Worm (Caenorhabditis elegans) whole organism, early embryonic: Measurements from ENCODE around the gene H01G02.3.

ENCODE experiments used
- B0310.2 ChIP-seq: sonication (generic microtip); optimal IDR thresholded peaks from 2 replicates; lab custom pipeline; 2016; ENCODE audit warnings: mild to moderate bottlenecking, missing genetic modification characterization, missing compliant biosample characterization
- F13C5.2 ChIP-seq: sonication (generic microtip); optimal IDR thresholded peaks from 2 replicates; lab custom pipeline; 2017; ENCODE audit warnings: mild to moderate bottlenecking, missing genetic modification characterization, inconsistent platforms, missing compliant biosample characterization
- aly-1 ChIP-seq: sonication (generic microtip); optimal IDR thresholded peaks from 2 replicates; lab custom pipeline; 2016; ENCODE audit warnings: missing genetic modification characterization, missing compliant biosample characterization
- ama-1 ChIP-seq: fragments of 150-350 bp; optimal IDR thresholded peaks from 2 replicates; lab custom pipeline; 2014
- ceh-13 ChIP-seq: fragments of 200-800 bp; sonication (Bioruptor generic); optimal IDR thresholded peaks from 2 replicates; lab custom pipeline; 2018; ENCODE audit warnings: mild to moderate bottlenecking, missing genetic modification characterization, missing compliant biosample characterization
- ceh-36 ChIP-seq: sonication (generic microtip); optimal IDR thresholded peaks from 2 replicates; lab custom pipeline; 2016; ENCODE audit warnings: missing genetic modification characterization, inconsistent platforms, missing compliant biosample characterization
- ets-7 ChIP-seq: sonication (generic microtip); optimal IDR thresholded peaks from 2 replicates; lab custom pipeline; 2016; ENCODE audit warnings: missing genotype, missing genetic modification characterization, missing compliant biosample characterization
- flt-1 ChIP-seq: fragments of 200-800 bp; sonication (Bioruptor generic); IDR thresholded peaks from 2 replicates; pipeline ENCODE4 v1.3.6; 2022; ENCODE audit warnings: missing genetic modification characterization, missing compliant biosample characterization
- hmbx-1 ChIP-seq: sonication (generic microtip); optimal IDR thresholded peaks from 2 replicates; lab custom pipeline; 2016; ENCODE audit warnings: mild to moderate bottlenecking, missing genetic modification characterization, missing compliant biosample characterization
- hmg-4 ChIP-seq: fragments of 200-800 bp; sonication (Bioruptor generic); optimal IDR thresholded peaks from 2 replicates; lab custom pipeline; 2018; ENCODE audit warnings: mild to moderate bottlenecking, missing genetic modification characterization, missing compliant biosample characterization
- hnd-1 ChIP-seq: sonication (generic microtip); optimal IDR thresholded peaks from 2 replicates; lab custom pipeline; 2016; ENCODE audit warnings: missing genetic modification characterization, missing compliant biosample characterization
- pes-1 ChIP-seq: fragments of 200-800 bp; sonication (Bioruptor generic); IDR thresholded peaks from 2 replicates; pipeline ENCODE4 v1.3.6; 2022; ENCODE audit warnings: missing genetic modification reagents, missing genetic modification characterization, missing compliant biosample characterization
- scrt-1 ChIP-seq: fragments of 200-800 bp; sonication (Bioruptor generic); IDR thresholded peaks from 2 replicates; pipeline ENCODE4 v1.3.6; 2022; ENCODE audit warnings: missing genetic modification characterization, missing compliant biosample characterization
- sea-1 ChIP-seq: fragments of 200-800 bp; sonication (Bioruptor generic); conservative IDR thresholded peaks from 2 replicates; pipeline ENCODE4 v1.3.6; 2022; ENCODE audit warnings: missing genetic modification characterization, missing compliant biosample characterization
- tbx-11 ChIP-seq: fragments of 200-800 bp; sonication (Bioruptor generic); IDR thresholded peaks from 2 replicates; pipeline ENCODE4 v1.3.6; 2022; ENCODE audit warnings: missing genetic modification characterization, missing compliant biosample characterization
- tbx-37 ChIP-seq: fragments of 200-800 bp; sonication (Bioruptor generic); conservative IDR thresholded peaks from 2 replicates; pipeline ENCODE4 v1.3.6; 2022; ENCODE audit warnings: missing genetic modification reagents, missing genetic modification characterization, missing compliant biosample characterization
- tra-4 ChIP-seq: sonication (generic microtip); optimal IDR thresholded peaks from 2 replicates; lab custom pipeline; 2017; ENCODE audit warnings: missing genetic modification characterization, missing compliant biosample characterization

The H01G02.3 gene

DNA sequence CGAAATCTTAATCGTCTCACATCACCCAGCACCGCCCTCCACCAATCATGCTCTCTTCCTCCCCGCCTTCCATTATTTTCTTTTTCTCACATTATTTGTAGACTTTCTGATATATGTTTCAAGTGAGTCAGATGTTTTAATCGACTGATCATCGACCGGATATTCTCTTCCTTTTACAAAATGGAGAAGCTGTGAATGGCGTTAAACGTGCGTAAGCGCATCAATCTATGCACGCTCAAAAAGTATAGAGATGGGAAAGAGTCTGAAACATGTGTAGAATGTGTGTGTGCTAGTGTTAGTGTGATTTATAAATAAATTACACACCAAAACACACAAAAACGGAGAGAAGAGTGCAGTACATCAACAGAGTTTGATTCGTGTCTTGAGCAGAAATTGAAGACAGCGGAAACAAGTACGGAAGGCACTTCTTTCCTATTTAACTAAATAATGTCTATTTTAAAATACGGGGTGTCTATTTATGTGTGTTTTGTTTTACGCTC, 15.4 kb downstream of the H01G02.3 start:
- TF ChIP-seq ama-1 (no peak), hnd-1 (tag; lab: Kevin White, UChicago) (no peak), ceh-13 (GFP tag; lab: Kevin White, UChicago) (no peak), flt-1 (GFP tag; lab: Robert Waterston, UW) (no peak), hmg-4 (GFP tag; lab: Kevin White, UChicago) (no peak), F13C5.2 (tag; lab: Kevin White, UChicago) (no peak), aly-1 (no peak), scrt-1 (GFP tag; lab: Robert Waterston, UW) (no peak), ceh-36 (tag; lab: Kevin White, UChicago) (no peak), sea-1 (GFP tag; lab: Robert Waterston, UW) (no peak), hmbx-1 (tag; lab: Kevin White, UChicago) (no peak)

- TF ChIP-seq tra-4 (tag; lab: Kevin White, UChicago) (no peak), F13C5.2 (tag; lab: Kevin White, UChicago) (no peak), ama-1 (no peak), hmbx-1 (tag; lab: Kevin White, UChicago) (no peak), hmg-4 (GFP tag; lab: Kevin White, UChicago) (no peak), pes-1 (GFP tag; lab: Robert Waterston, UW) (no peak)
Measured at ce11 chrIV:11773692-11774225, 18.6 kb downstream of the H01G02.3 start, which contains the start of gene lips-5. Gene lips-5, minus strand, starts transcription at chrIV:11773742.

ce11 chrIV:11772119-11772518, 20.3 kb downstream of the H01G02.3 start:
- TF ChIP-seq scrt-1 (GFP tag; lab: Robert Waterston, UW) (no peak), ceh-36 (tag; lab: Kevin White, UChicago) (no peak), ama-1 (no peak), tra-4 (tag; lab: Kevin White, UChicago) (no peak)

DNA sequence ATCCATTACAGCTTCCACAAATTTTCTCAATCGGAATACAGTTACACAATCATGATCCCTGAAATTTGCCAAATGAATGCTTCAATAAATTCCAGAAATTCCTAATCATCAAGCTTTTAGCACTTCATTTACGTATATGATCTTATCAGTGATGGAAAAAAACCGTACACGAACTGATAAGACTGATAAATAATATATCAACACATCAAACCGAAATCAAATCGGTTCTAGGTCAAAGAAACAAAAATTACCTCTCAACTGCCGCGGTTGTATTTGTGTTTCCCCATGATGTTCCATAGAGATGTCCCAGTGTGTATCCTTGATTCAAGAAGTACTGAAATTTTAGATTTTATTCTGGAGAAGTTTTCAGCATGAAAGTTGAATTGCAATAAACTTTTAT, 21.3 kb downstream of the H01G02.3 start:
- no peak for TF ChIP-seq pes-1 (GFP tag; lab: Robert Waterston, UW)
- TF ChIP-seq tbx-11 (GFP tag; lab: Robert Waterston, UW) = no peak

- TF ChIP-seq scrt-1 (GFP tag; lab: Robert Waterston, UW) = no peak
- no peak for TF ChIP-seq sea-1 (GFP tag; lab: Robert Waterston, UW)
- TF ChIP-seq ets-7 (tag; lab: Kevin White, UChicago) = no peak
- no peak for TF ChIP-seq ceh-36 (tag; lab: Kevin White, UChicago)
- no peak for TF ChIP-seq ceh-13 (GFP tag; lab: Kevin White, UChicago)
- TF ChIP-seq ama-1 = no peak
- TF ChIP-seq pes-1 (GFP tag; lab: Robert Waterston, UW) = no peak
- TF ChIP-seq hmbx-1 (tag; lab: Kevin White, UChicago) = no peak
- TF ChIP-seq tbx-37 = no peak
- no peak for TF ChIP-seq tbx-11 (GFP tag; lab: Robert Waterston, UW)
- TF ChIP-seq tra-4 (tag; lab: Kevin White, UChicago) = no peak
Measured at ce11 chrIV:11769769-11770168, 22.6 kb downstream of the H01G02.3 start.

- TF ChIP-seq hnd-1 (tag; lab: Kevin White, UChicago) = no peak
- no peak for TF ChIP-seq scrt-1 (GFP tag; lab: Robert Waterston, UW)
- no peak for TF ChIP-seq tbx-37
- TF ChIP-seq ama-1 = no peak
- no peak for TF ChIP-seq ets-7 (tag; lab: Kevin White, UChicago)
- TF ChIP-seq aly-1 = no peak
- no peak for TF ChIP-seq hmg-4 (GFP tag; lab: Kevin White, UChicago)
- TF ChIP-seq flt-1 (GFP tag; lab: Robert Waterston, UW) = no peak
- no peak for TF ChIP-seq F13C5.2 (tag; lab: Kevin White, UChicago)
- TF ChIP-seq hmbx-1 (tag; lab: Kevin White, UChicago) = no peak
- TF ChIP-seq tbx-11 (GFP tag; lab: Robert Waterston, UW) = no peak
- no peak for TF ChIP-seq ceh-13 (GFP tag; lab: Kevin White, UChicago)
- TF ChIP-seq pes-1 (GFP tag; lab: Robert Waterston, UW) = no peak
- TF ChIP-seq B0310.2 (tag; lab: Kevin White, UChicago) = no peak
- TF ChIP-seq tra-4 (tag; lab: Kevin White, UChicago) = no peak
- TF ChIP-seq ceh-36 (tag; lab: Kevin White, UChicago) = no peak
- TF ChIP-seq sea-1 (GFP tag; lab: Robert Waterston, UW) = no peak
Measured at ce11 chrIV:11765507-11765906, 26.9 kb downstream of the H01G02.3 start.

ce11 chrIV:11760700-11761459, 31.5 kb downstream of the H01G02.3 start, which contains the start of gene T12A7.2:
Gene T12A7.2, minus strand, starts transcription at chrIV:11761111.
- TF ChIP-seq scrt-1 (GFP tag; lab: Robert Waterston, UW) (no peak), ama-1 (no peak), hmbx-1 (tag; lab: Kevin White, UChicago) (no peak), tra-4 (tag; lab: Kevin White, UChicago) (no peak), ceh-13 (GFP tag; lab: Kevin White, UChicago) (no peak), hmg-4 (GFP tag; lab: Kevin White, UChicago) (no peak), B0310.2 (tag; lab: Kevin White, UChicago) (no peak), ceh-36 (tag; lab: Kevin White, UChicago) (no peak), aly-1 (no peak), flt-1 (GFP tag; lab: Robert Waterston, UW) (no peak), ets-7 (tag; lab: Kevin White, UChicago) (no peak), tbx-11 (GFP tag; lab: Robert Waterston, UW) (no peak), sea-1 (GFP tag; lab: Robert Waterston, UW) (no peak), pes-1 (GFP tag; lab: Robert Waterston, UW) (no peak), tbx-37 (no peak), hnd-1 (tag; lab: Kevin White, UChicago) (no peak), F13C5.2 (tag; lab: Kevin White, UChicago) (no peak)
